Worm (Caenorhabditis elegans) whole organism, mixed stage, embryonic: Measurements from ENCODE around the gene K11E4.1.

Experiments
- ces-1 ChIP-seq: fragments of 150-350 bp; optimal IDR thresholded peaks from 2 replicates; lab custom pipeline; 2014; ENCODE audit warnings: missing biosample characterization, missing genetic modification reagents, missing genetic modification characterization
- cnd-1 ChIP-seq: fragments of 200-800 bp; sonication (Bioruptor generic); optimal IDR thresholded peaks from 2 replicates; lab custom pipeline; 2018; ENCODE audit warnings: mild to moderate bottlenecking, missing genetic modification characterization, missing compliant biosample characterization
- elt-1 ChIP-seq: sonication (generic microtip); optimal IDR thresholded peaks from 2 replicates; lab custom pipeline; 2017; ENCODE audit warnings: missing genetic modification characterization, mild to moderate bottlenecking, missing compliant biosample characterization, antibody characterized with exemption, moderate library complexity, borderline replicate concordance; ENCODE audit not compliant: insufficient read depth
- lin-13 ChIP-seq: fragments of 150-350 bp; optimal IDR thresholded peaks from 2 replicates; lab custom pipeline; 2014; ENCODE audit warnings: missing biosample characterization, missing genetic modification characterization
- lsy-2 ChIP-seq: fragments of 150-350 bp; optimal IDR thresholded peaks from 2 replicates; lab custom pipeline; 2014; ENCODE audit warnings: missing biosample characterization, missing genetic modification characterization
- mab-5 ChIP-seq: fragments of 150-350 bp; optimal IDR thresholded peaks from 2 replicates; lab custom pipeline; 2014; ENCODE audit warnings: missing biosample characterization, missing genetic modification characterization
- nhr-12 ChIP-seq: fragments of 150-350 bp; optimal IDR thresholded peaks from 2 replicates; lab custom pipeline; 2014; ENCODE audit warnings: missing biosample characterization, missing genetic modification characterization
- pha-4 ChIP-seq: fragments of 150-350 bp; optimal IDR thresholded peaks from 2 replicates; lab custom pipeline; 2018; ENCODE audit warnings: missing biosample characterization, missing genetic modification reagents, missing genetic modification characterization
- snpc-4 ChIP-seq: fragments of 150-350 bp; optimal IDR thresholded peaks from 2 replicates; lab custom pipeline; 2014; ENCODE audit warnings: missing biosample characterization, missing genetic modification characterization
- unc-62 ChIP-seq: fragments of 150-350 bp; optimal IDR thresholded peaks from 2 replicates; lab custom pipeline; 2014; ENCODE audit warnings: missing biosample characterization, missing genetic modification reagents, missing genetic modification characterization
- ztf-11 ChIP-seq: fragments of 150-350 bp; optimal IDR thresholded peaks from 2 replicates; lab custom pipeline; 2014; ENCODE audit warnings: missing biosample characterization, missing genetic modification characterization

DNA sequence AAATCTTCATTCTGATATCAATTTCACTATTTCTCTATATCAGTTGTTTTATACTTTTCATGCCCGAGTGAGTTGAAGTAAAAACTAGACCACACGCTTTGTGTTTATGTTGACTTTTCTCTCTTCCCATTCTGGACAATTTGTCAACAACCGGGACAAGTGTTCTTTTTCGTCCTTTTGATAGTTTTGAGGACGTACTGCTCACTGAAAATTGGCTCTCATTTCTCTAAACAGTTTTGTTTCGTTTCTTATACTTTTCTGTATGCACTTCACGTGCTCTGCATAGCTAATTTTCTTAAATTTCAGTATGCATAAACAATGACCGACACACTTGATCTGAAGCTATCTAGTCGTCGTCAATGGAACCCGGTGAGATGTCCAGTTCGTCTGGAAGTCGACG, 26.3 kb upstream of the K11E4.1 start, which contains the start of gene adm-2:
- TF ChIP-seq lin-13 (tag; lab: Kevin White, UChicago) (no peak), lsy-2 (tag; lab: Kevin White, UChicago) (no peak), snpc-4 (tag; lab: Kevin White, UChicago) (no peak), pha-4 (tag; lab: Kevin White, UChicago) (no peak), ztf-11 (tag; lab: Kevin White, UChicago) (no peak), unc-62 (no peak), cnd-1 (tag; lab: Kevin White, UChicago) (no peak), nhr-12 (tag; lab: Kevin White, UChicago) (no peak), elt-1 (tag; lab: Kevin White, UChicago) (no peak), mab-5 (tag; lab: Kevin White, UChicago) (no peak), ces-1 (GFP tag; lab: Kevin White, UChicago) (no peak)
